Fruit fly (Drosophila melanogaster): ENCODE results near the gene CG10958.

The CG10958 gene

DNA sequence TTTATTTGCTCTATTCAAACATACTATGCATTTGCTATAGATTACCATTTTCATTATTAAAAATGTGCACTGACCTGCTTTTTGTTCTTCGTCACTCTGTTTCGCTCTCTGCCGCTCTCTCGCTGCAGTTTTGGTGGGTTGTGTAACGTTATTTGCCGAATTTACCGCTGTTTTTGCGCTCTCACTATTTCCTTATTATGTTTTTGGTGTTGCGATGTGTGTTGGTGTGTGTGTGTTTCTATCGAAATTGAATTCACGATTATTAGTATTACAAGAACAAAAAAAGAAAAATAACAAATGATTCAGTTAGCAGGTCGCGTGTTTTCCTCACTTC lies 16.8 kb upstream of the CG10958 start:
- TF ChIP-seq Myc (optimal IDR thresholded peaks at IDR 0.05) (no peak), sage (GFP tag; optimal IDR thresholded peaks at IDR 0.05) (no peak), N (GFP tag; optimal IDR thresholded peaks at IDR 0.05) (no peak), Hr78 (GFP tag; optimal IDR thresholded peaks at IDR 0.05) (no peak), sv (GFP tag; optimal IDR thresholded peaks at IDR 0.05) (no peak), Hr83 (GFP tag; optimal IDR thresholded peaks at IDR 0.05; ENCODE audit: poor library complexity, severe bottlenecking) (no peak), CG9705 (GFP tag; optimal IDR thresholded peaks at IDR 0.05) (no peak), usp (GFP tag; optimal IDR thresholded peaks at IDR 0.05) (no peak), dsf (GFP tag; optimal IDR thresholded peaks at IDR 0.05; ENCODE audit: borderline replicate concordance) (no peak)

DNA sequence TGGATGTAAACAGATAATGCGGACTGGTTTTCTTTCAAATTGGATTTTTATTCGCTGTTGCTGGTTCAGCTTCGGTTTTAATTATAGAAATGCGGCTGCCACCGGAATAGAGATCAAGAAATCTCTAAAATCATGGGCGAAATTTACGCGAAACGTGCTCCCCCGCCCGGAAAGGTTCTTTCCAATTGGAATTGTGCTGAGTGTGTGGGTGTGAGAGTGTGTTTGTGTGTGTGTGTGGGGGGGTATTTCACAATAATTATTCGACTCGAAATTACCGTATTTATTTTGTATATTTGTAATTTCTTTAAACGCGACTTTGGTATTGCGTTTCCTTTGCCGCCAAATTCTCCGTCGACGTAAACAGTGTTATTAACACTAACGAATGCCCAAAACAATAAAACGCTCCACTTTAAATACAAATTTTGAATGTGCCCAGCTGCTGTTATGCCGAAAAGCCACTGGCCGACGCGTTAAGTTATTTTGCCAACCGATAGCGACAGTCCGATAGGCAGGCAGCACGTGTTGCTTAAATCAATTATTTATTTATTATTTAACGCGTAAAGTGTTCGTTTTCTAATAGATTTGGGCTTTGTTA lies 16.3 kb upstream of the CG10958 start, which contains the start of gene Gclc:
Gene Gclc, minus strand, starts transcription at position 431 of the 595 bp plus-strand sequence.
- TF ChIP-seq dl (GFP tag; optimal IDR thresholded peaks at IDR 0.05; ENCODE audit: insufficient read depth in 1 of 2, partially characterized antibody in 2 of 2) (no peak), Jra (GFP tag; optimal IDR thresholded peaks at IDR 0.05) (no peak), sage (GFP tag; optimal IDR thresholded peaks at IDR 0.05) (no peak), HLH106 (tag; optimal IDR thresholded peaks at IDR 0.05) (no peak), Rel (GFP tag; optimal IDR thresholded peaks at IDR 0.05) (no peak), Rel (tag; optimal IDR thresholded peaks at IDR 0.05) (peak; percentile 83), jim (GFP tag; optimal IDR thresholded peaks at IDR 0.05) (no peak), psq (GFP tag; optimal IDR thresholded peaks at IDR 0.05) (no peak), pan (optimal IDR thresholded peaks at IDR 0.05) (no peak), Hnf4 (GFP tag; optimal IDR thresholded peaks at IDR 0.05) (no peak), Dfd (GFP tag; optimal IDR thresholded peaks at IDR 0.05) (no peak), tai (GFP tag; optimal IDR thresholded peaks at IDR 0.05) (no peak), OdsH (GFP tag; optimal IDR thresholded peaks at IDR 0.05) (no peak), br (GFP tag; optimal IDR thresholded peaks at IDR 0.05) (no peak), h (GFP tag; optimal IDR thresholded peaks at IDR 0.05) (no peak), CG9705 (GFP tag; optimal IDR thresholded peaks at IDR 0.05) (no peak), lola (GFP tag; optimal IDR thresholded peaks at IDR 0.05) (no peak), ey (GFP tag; optimal IDR thresholded peaks at IDR 0.05) (peak; percentile 3), Hr78 (GFP tag; optimal IDR thresholded peaks at IDR 0.05) (no peak), Myc (optimal IDR thresholded peaks at IDR 0.05) (peak; percentile 48), fru (GFP tag; optimal IDR thresholded peaks at IDR 0.05) (no peak), woc (GFP tag; optimal IDR thresholded peaks at IDR 0.05) (no peak), usp (GFP tag; optimal IDR thresholded peaks at IDR 0.05) (no peak), Abd-B (GFP tag; optimal IDR thresholded peaks at IDR 0.05) (no peak), sv (GFP tag; optimal IDR thresholded peaks at IDR 0.05) (no peak), rgr (GFP tag; optimal IDR thresholded peaks at IDR 0.05) (peak; percentile 11), Sp1 (GFP tag; optimal IDR thresholded peaks at IDR 0.05) (no peak), Vsx2 (GFP tag; optimal IDR thresholded peaks at IDR 0.05; ENCODE audit: partially characterized antibody) (no peak), dmrt93B (GFP tag; optimal IDR thresholded peaks at IDR 0.05) (no peak), Hr83 (GFP tag; optimal IDR thresholded peaks at IDR 0.05; ENCODE audit: poor library complexity, severe bottlenecking) (no peak)

DNA sequence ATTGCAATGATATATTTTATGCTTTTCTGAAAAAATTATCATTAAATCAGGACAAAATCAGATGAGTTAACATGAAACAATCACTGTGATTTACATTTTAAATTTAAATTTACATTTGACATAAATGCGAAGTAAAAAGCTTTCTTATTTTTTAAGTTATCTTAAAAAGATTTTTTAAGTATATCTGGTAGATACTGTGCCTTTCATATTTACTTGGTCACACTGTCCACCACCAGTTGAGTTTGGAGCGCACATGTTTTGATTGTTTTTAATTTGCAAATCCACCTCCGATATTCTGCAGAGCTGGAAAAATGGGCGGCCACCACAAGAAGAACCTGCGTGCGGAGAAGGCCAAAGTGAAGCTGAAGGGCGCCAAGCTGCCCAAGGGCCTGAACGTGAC lies 15.3 kb upstream of the CG10958 start, which contains the start of gene CG1575:
Gene CG1575, plus strand, starts transcription at position 200 of the 400 bp plus-strand sequence.
- TF ChIP-seq CG9705 (GFP tag; optimal IDR thresholded peaks at IDR 0.05), result no peak
- no peak for TF ChIP-seq dsf (GFP tag; optimal IDR thresholded peaks at IDR 0.05; ENCODE audit: borderline replicate concordance)
- TF ChIP-seq pan (optimal IDR thresholded peaks at IDR 0.05), result no peak
- TF ChIP-seq Dif (GFP tag; optimal IDR thresholded peaks at IDR 0.05; ENCODE audit: partially characterized antibody), result no peak

DNA sequence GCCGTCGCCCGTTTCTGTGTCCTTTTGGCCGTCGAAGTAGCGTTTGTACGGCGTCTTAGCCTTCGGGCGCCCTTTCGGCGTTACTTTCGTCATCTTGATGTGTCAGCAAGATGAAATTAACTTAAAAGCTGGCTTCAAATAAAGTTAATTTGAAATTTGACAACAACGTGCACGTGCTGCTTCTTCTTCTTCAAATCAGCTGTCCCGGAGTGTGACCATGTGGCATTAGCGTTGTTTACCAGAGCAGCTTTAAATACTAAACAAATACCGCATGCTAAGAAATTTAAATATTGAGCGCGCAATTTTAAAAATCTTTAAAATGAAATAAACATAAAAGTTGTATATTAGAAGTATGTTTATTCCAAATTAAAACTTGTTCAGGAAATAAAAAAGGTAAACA lies 11.1 kb upstream of the CG10958 start, which contains the start of gene CG2260:
Gene CG2260, minus strand, starts transcription at position 209 of the 400 bp plus-strand sequence.
- TF ChIP-seq Myc (optimal IDR thresholded peaks at IDR 0.05) (no peak), dmrt93B (GFP tag; optimal IDR thresholded peaks at IDR 0.05) (no peak), Hnf4 (GFP tag; optimal IDR thresholded peaks at IDR 0.05) (no peak), pan (optimal IDR thresholded peaks at IDR 0.05) (no peak), psq (GFP tag; optimal IDR thresholded peaks at IDR 0.05) (no peak), ey (GFP tag; optimal IDR thresholded peaks at IDR 0.05) (no peak), N (GFP tag; optimal IDR thresholded peaks at IDR 0.05) (no peak)

All from whole organism, wandering third instar larva.